Fruit fly (Drosophila melanogaster) whole organism: Measurements from ENCODE around the gene mio.

Experiments used
- CG8478 ChIP-seq: fragments of >200 bp; optimal IDR thresholded peaks from 2 replicates; lab custom pipeline; 2018; ENCODE audit warnings: inconsistent platforms
- Dll ChIP-seq: fragments of >200 bp; optimal IDR thresholded peaks from 2 replicates; lab custom pipeline; 2017
- EcR ChIP-seq, 2 experiments: fragments of >200 bp; optimal IDR thresholded peaks; 2 replicates each; lab custom pipeline; 2017; ENCODE audit warnings: missing biosample characterization in 2 of 2, missing genetic modification characterization in 2 of 2, missing genetic modification reagents in 2 of 2
- pan ChIP-seq: fragments of >200 bp; optimal IDR thresholded peaks from 2 replicates; lab custom pipeline; 2017
- psq ChIP-seq: fragments of >200 bp; optimal IDR thresholded peaks from 2 replicates; lab custom pipeline; 2017
- usp ChIP-seq: fragments of >200 bp; optimal IDR thresholded peaks from 2 replicates; lab custom pipeline; 2017; ENCODE audit warnings: missing biosample characterization, missing genetic modification characterization, mixed read lengths

Gene mio

dm6 chr2L:2198613-2199432 is 18.3 kb upstream of the mio start:
- peak; percentile 65 to 90 for TF ChIP-seq EcR (GFP tag; optimal IDR thresholded peaks at IDR 0.05; lab: Kevin White, UChicago)
- TF ChIP-seq CG8478 (lab: Kevin White, UChicago), result peak; percentile 21
- TF ChIP-seq Dll (lab: Kevin White, UChicago), result no peak
- TF ChIP-seq pan, result no peak
- no peak for TF ChIP-seq usp (GFP tag; lab: Kevin White, UChicago)
- TF ChIP-seq psq (lab: Kevin White, UChicago), result no peak

dm6 chr2L:2199433-2199796 is 17.7 kb upstream of the mio start:
- TF ChIP-seq psq (lab: Kevin White, UChicago) (no peak), pan (no peak), CG8478 (lab: Kevin White, UChicago) (no peak), usp (GFP tag; lab: Kevin White, UChicago) (no peak), Dll (lab: Kevin White, UChicago) (no peak), EcR (GFP tag; optimal IDR thresholded peaks at IDR 0.05; lab: Kevin White, UChicago) (no peak)

- peak; percentile 100 for TF ChIP-seq EcR (GFP tag; optimal IDR thresholded peaks at IDR 0.05; lab: Kevin White, UChicago)
- TF ChIP-seq usp (GFP tag; lab: Kevin White, UChicago), result no peak
These were observed 16.7 kb upstream of the mio start for dm6 chr2L:2200136-2201036.

dm6 chr2L:2201107-2201561 is 16.0 kb upstream of the mio start:
- no peak for TF ChIP-seq pan
- TF ChIP-seq EcR (GFP tag; optimal IDR thresholded peaks at IDR 0.05; lab: Kevin White, UChicago), result peak in 1 of 2 experiments; percentile 82

dm6 chr2L:2202018-2202852 is 14.9 kb upstream of the mio start:
- TF ChIP-seq pan (no peak), psq (lab: Kevin White, UChicago) (no peak), EcR (GFP tag; optimal IDR thresholded peaks at IDR 0.05; lab: Kevin White, UChicago) (peak; percentile 98), Dll (lab: Kevin White, UChicago) (peak; percentile 29)

- no peak for TF ChIP-seq Dll (lab: Kevin White, UChicago)
- TF ChIP-seq usp (GFP tag; lab: Kevin White, UChicago), result no peak
- TF ChIP-seq EcR (GFP tag; optimal IDR thresholded peaks at IDR 0.05; lab: Kevin White, UChicago), result peak; percentile 98 to 99
These were observed 14.0 kb upstream of the mio start for dm6 chr2L:2202853-2203717.

dm6 chr2L:2206066-2206465 is 11.0 kb upstream of the mio start, which contains the start of gene CG31668:
Gene CG31668, minus strand, starts transcription at chr2L:2206166.
- TF ChIP-seq CG8478 (lab: Kevin White, UChicago) (no peak), psq (lab: Kevin White, UChicago) (no peak), usp (GFP tag; lab: Kevin White, UChicago) (no peak), EcR (GFP tag; optimal IDR thresholded peaks at IDR 0.05; lab: Kevin White, UChicago) (no peak), Dll (lab: Kevin White, UChicago) (no peak), pan (no peak)

dm6 chr2L:2209002-2209401 is 8.1 kb upstream of the mio start, which contains the start of gene CG33124:
Gene CG33124, minus strand, starts transcription at chr2L:2209102.
- no peak for TF ChIP-seq usp (GFP tag; lab: Kevin White, UChicago)
- TF ChIP-seq pan, result no peak
- TF ChIP-seq EcR (GFP tag; optimal IDR thresholded peaks at IDR 0.05; lab: Kevin White, UChicago), result no peak
- TF ChIP-seq Dll (lab: Kevin White, UChicago), result no peak
- TF ChIP-seq CG8478 (lab: Kevin White, UChicago), result no peak
- TF ChIP-seq psq (lab: Kevin White, UChicago), result no peak

dm6 chr2L:2212478-2212877 is 4.6 kb upstream of the mio start, which contains the start of gene CG15385:
Gene CG15385, minus strand, starts transcription at chr2L:2212571.
- no peak for TF ChIP-seq CG8478 (lab: Kevin White, UChicago)
- TF ChIP-seq psq (lab: Kevin White, UChicago), result no peak
- no peak for TF ChIP-seq pan
- TF ChIP-seq EcR (GFP tag; optimal IDR thresholded peaks at IDR 0.05; lab: Kevin White, UChicago), result no peak
- no peak for TF ChIP-seq Dll (lab: Kevin White, UChicago)
- no peak for TF ChIP-seq usp (GFP tag; lab: Kevin White, UChicago)

dm6 chr2L:2214004-2214403 is 3.1 kb upstream of the mio start, which contains the start of the genes Uch and CG34174:
Gene Uch, minus strand, starts transcription at chr2L:2214211.
Gene CG34174, plus strand, starts transcription at chr2L:2214266.
- no peak for TF ChIP-seq usp (GFP tag; lab: Kevin White, UChicago)
- no peak for TF ChIP-seq pan
- TF ChIP-seq EcR (GFP tag; optimal IDR thresholded peaks at IDR 0.05; lab: Kevin White, UChicago), result no peak
- no peak for TF ChIP-seq CG8478 (lab: Kevin White, UChicago)
- TF ChIP-seq psq (lab: Kevin White, UChicago), result no peak
- no peak for TF ChIP-seq Dll (lab: Kevin White, UChicago)
